Fruit fly (Drosophila melanogaster) whole organism, embryonic: ENCODE results near the gene CG3091.
A peak's percentile ranks its signal among the peaks of the same experiment; 100 is the strongest.

Experiments
- CG10654 ChIP-seq: fragments of 200-800 bp; sonication (Bioruptor generic); optimal IDR thresholded peaks from 2 replicates; lab custom pipeline; 2016; ENCODE audit warnings: missing biosample characterization, missing genetic modification characterization
- CG11247 ChIP-seq: fragments of 200-800 bp; sonication (Bioruptor generic); IDR thresholded peaks from 2 replicates; pipeline ENCODE4 v1.3.6; 2022; ENCODE audit warnings: missing biosample characterization, missing genetic modification characterization
- CG12104 ChIP-seq: fragments of 200-800 bp; sonication (Bioruptor generic); optimal IDR thresholded peaks from 3 replicates; lab custom pipeline; 2016; ENCODE audit warnings: missing biosample characterization, missing genetic modification characterization
- CG12391 ChIP-seq: fragments of 200-800 bp; sonication (Bioruptor generic); optimal IDR thresholded peaks from 3 replicates; lab custom pipeline; 2018; ENCODE audit warnings: missing biosample characterization, mild to moderate bottlenecking, missing genetic modification characterization, moderate library complexity
- CG13894 ChIP-seq: fragments of 200-800 bp; sonication (Bioruptor generic); optimal IDR thresholded peaks from 3 replicates; lab custom pipeline; 2018; ENCODE audit warnings: missing biosample characterization, mild to moderate bottlenecking, missing genetic modification characterization, moderate library complexity
- CG15073 ChIP-seq: fragments of 200-800 bp; sonication (Bioruptor generic); optimal IDR thresholded peaks from 2 replicates; lab custom pipeline; 2016; ENCODE audit warnings: missing biosample characterization, missing genetic modification characterization
- CG2712 ChIP-seq: fragments of 200-800 bp; optimal IDR thresholded peaks from 3 replicates; lab custom pipeline; 2019; ENCODE audit warnings: missing biosample characterization, mild to moderate bottlenecking, missing genetic modification characterization, moderate library complexity
- CG30020 ChIP-seq: fragments of 200-800 bp; optimal IDR thresholded peaks from 2 replicates; lab custom pipeline; 2019; ENCODE audit warnings: missing biosample characterization, mild to moderate bottlenecking, missing genetic modification characterization, moderate library complexity
- CG30403 ChIP-seq: fragments of 200-800 bp; sonication (Bioruptor generic); optimal IDR thresholded peaks from 3 replicates; lab custom pipeline; 2016; ENCODE audit warnings: missing biosample characterization, missing genetic modification characterization
- CG3281 ChIP-seq: fragments of 200-800 bp; sonication (Bioruptor generic); optimal IDR thresholded peaks from 3 replicates; lab custom pipeline; 2017; ENCODE audit warnings: missing biosample characterization, mild to moderate bottlenecking, missing genetic modification characterization
- CG33213 ChIP-seq: fragments of 200-800 bp; sonication (Bioruptor generic); optimal IDR thresholded peaks from 3 replicates; lab custom pipeline; 2016; ENCODE audit warnings: missing biosample characterization, missing genetic modification characterization
- CG4360 ChIP-seq: fragments of 200-800 bp; sonication (Bioruptor generic); IDR thresholded peaks from 2 replicates; pipeline ENCODE4 v1.3.6; 2022; ENCODE audit warnings: missing biosample characterization, missing genetic modification characterization
- CG5245 ChIP-seq: fragments of 200-800 bp; sonication (Bioruptor generic); optimal IDR thresholded peaks from 3 replicates; lab custom pipeline; 2016; ENCODE audit warnings: missing biosample characterization, missing genetic modification characterization
- CG6175 ChIP-seq: fragments of 200-800 bp; sonication (Bioruptor generic); IDR thresholded peaks from 3 replicates; pipeline ENCODE4 v1.3.6; 2022; ENCODE audit warnings: missing biosample characterization, missing genetic modification characterization
- CG6813 ChIP-seq: fragments of 200-800 bp; sonication (Bioruptor generic); optimal IDR thresholded peaks from 2 replicates; lab custom pipeline; 2017; ENCODE audit warnings: missing biosample characterization, missing genetic modification characterization, mild to moderate bottlenecking, moderate library complexity, missing genetic modification reagents
- CG8290 ChIP-seq, 3 experiments: fragments of 200-800 bp; sonication (Bioruptor generic); optimal IDR thresholded peaks; 2 replicates each; lab custom pipeline; 2016 to 2019; ENCODE audit warnings: missing biosample characterization in 3 of 3, missing genetic modification characterization in 3 of 3, mild to moderate bottlenecking in 2 of 3, moderate library complexity in 1 of 3
- CG8478 ChIP-seq: fragments of >200 bp; optimal IDR thresholded peaks from 2 replicates; lab custom pipeline; 2018
- CG8944 ChIP-seq: fragments of 200-800 bp; sonication (Bioruptor generic); optimal IDR thresholded peaks from 3 replicates; lab custom pipeline; 2016; ENCODE audit warnings: missing biosample characterization, missing genetic modification characterization
- CG9437 ChIP-seq: fragments of 200-800 bp; sonication (Bioruptor generic); optimal IDR thresholded peaks from 2 replicates; lab custom pipeline; 2018; ENCODE audit warnings: missing biosample characterization, mild to moderate bottlenecking, missing genetic modification characterization
- Doc3 ChIP-seq: fragments of 200-800 bp; sonication (Bioruptor generic); IDR thresholded peaks from 3 replicates; pipeline ENCODE4 v1.3.6; 2022; ENCODE audit warnings: missing biosample characterization, missing genetic modification characterization; ENCODE audit not compliant: partially characterized antibody
- Dp ChIP-seq: fragments of 200-800 bp; sonication (Bioruptor generic); optimal IDR thresholded peaks from 2 replicates; lab custom pipeline; 2018; ENCODE audit warnings: missing biosample characterization, mild to moderate bottlenecking, missing genetic modification characterization, moderate library complexity
- Gug ChIP-seq: fragments of 200-800 bp; sonication (Bioruptor generic); IDR thresholded peaks from 4 replicates; pipeline ENCODE4 v1.3.6; 2022; ENCODE audit warnings: missing biosample characterization, missing genetic modification characterization
- HmgZ ChIP-seq: fragments of 200-800 bp; sonication (Bioruptor generic); optimal IDR thresholded peaks from 2 replicates; lab custom pipeline; 2018; ENCODE audit warnings: missing biosample characterization, mild to moderate bottlenecking, missing genetic modification characterization
- Hr3 ChIP-seq: fragments of 200-800 bp; sonication (Bioruptor generic); optimal IDR thresholded peaks from 3 replicates; lab custom pipeline; 2016; ENCODE audit warnings: missing biosample characterization, missing genetic modification characterization
- Hsf ChIP-seq: fragments of 200-800 bp; sonication (Bioruptor generic); optimal IDR thresholded peaks from 3 replicates; lab custom pipeline; 2016; ENCODE audit warnings: missing biosample characterization, missing genetic modification characterization
- Mad ChIP-seq: fragments of 200-800 bp; sonication (Bioruptor generic); optimal IDR thresholded peaks from 2 replicates; lab custom pipeline; 2016; ENCODE audit warnings: missing biosample characterization, missing genetic modification characterization
- Nf-YA ChIP-seq: fragments of 200-800 bp; sonication (Bioruptor generic); IDR thresholded peaks from 2 replicates; pipeline ENCODE4 v1.3.6; 2022; ENCODE audit warnings: missing biosample characterization, missing genetic modification characterization
- Pdp1 ChIP-seq, 2 experiments: fragments of 200-800 bp; sonication (Bioruptor generic); optimal IDR thresholded peaks; 3 replicates each; lab custom pipeline; 2016; ENCODE audit warnings: missing biosample characterization in 2 of 2, missing genetic modification characterization in 2 of 2, mild to moderate bottlenecking in 1 of 2, moderate library complexity in 1 of 2
- Usf ChIP-seq: fragments of 200-800 bp; sonication (Bioruptor generic); optimal IDR thresholded peaks from 2 replicates; lab custom pipeline; 2017; ENCODE audit warnings: missing genotype, missing biosample characterization, missing genetic modification characterization
- ac ChIP-seq: fragments of 200-800 bp; sonication (Bioruptor generic); optimal IDR thresholded peaks from 3 replicates; lab custom pipeline; 2017; ENCODE audit warnings: missing biosample characterization, mild to moderate bottlenecking, missing genetic modification characterization
- al ChIP-seq: fragments of 200-800 bp; sonication (Bioruptor generic); IDR thresholded peaks from 2 replicates; pipeline ENCODE4 v1.3.6; 2022; ENCODE audit warnings: missing biosample characterization, missing genetic modification characterization
- ap ChIP-seq: fragments of 200-800 bp; sonication (Bioruptor generic); IDR thresholded peaks from 2 replicates; pipeline ENCODE4 v1.3.6; 2022; ENCODE audit warnings: missing biosample characterization, missing genetic modification characterization
- ase ChIP-seq: fragments of 200-800 bp; sonication (Bioruptor generic); IDR thresholded peaks from 3 replicates; pipeline ENCODE4 v1.3.6; 2022; ENCODE audit warnings: missing biosample characterization, missing genetic modification characterization
- ato ChIP-seq: fragments of 200-800 bp; sonication (Bioruptor generic); IDR thresholded peaks from 2 replicates; pipeline ENCODE4 v1.3.6; 2022; ENCODE audit warnings: missing biosample characterization, missing genetic modification characterization; ENCODE audit not compliant: partially characterized antibody
- az2 ChIP-seq: fragments of 200-800 bp; sonication (Bioruptor generic); optimal IDR thresholded peaks from 3 replicates; lab custom pipeline; 2016; ENCODE audit warnings: missing biosample characterization, missing genetic modification characterization
- cas ChIP-seq: fragments of 200-800 bp; sonication (Bioruptor generic); IDR thresholded peaks from 2 replicates; pipeline ENCODE4 v1.3.6; 2022; ENCODE audit warnings: missing biosample characterization, missing genetic modification characterization
- caup ChIP-seq: fragments of 200-800 bp; sonication (Bioruptor generic); optimal IDR thresholded peaks from 3 replicates; lab custom pipeline; 2017; ENCODE audit warnings: missing biosample characterization, mild to moderate bottlenecking, missing genetic modification characterization, moderate library complexity; ENCODE audit not compliant: severe bottlenecking
- crp ChIP-seq, 2 experiments: fragments of 200-800 bp; sonication (Bioruptor generic); optimal IDR thresholded peaks; 2 replicates in 1 of 2; 3 replicates in 1 of 2; lab custom pipeline; 2017; ENCODE audit warnings: missing biosample characterization in 2 of 2, missing genetic modification characterization in 2 of 2, mild to moderate bottlenecking in 1 of 2, moderate library complexity in 1 of 2
- fd3F ChIP-seq: fragments of 200-800 bp; sonication (Bioruptor generic); optimal IDR thresholded peaks from 2 replicates; lab custom pipeline; 2018; ENCODE audit warnings: missing biosample characterization, mild to moderate bottlenecking, missing genetic modification characterization, moderate library complexity
- fu2 ChIP-seq: fragments of 200-800 bp; sonication (Bioruptor generic); optimal IDR thresholded peaks from 2 replicates; lab custom pipeline; 2016; ENCODE audit warnings: missing biosample characterization, missing genetic modification characterization
- knrl ChIP-seq: fragments of 200-800 bp; sonication (Bioruptor generic); IDR thresholded peaks from 3 replicates; pipeline ENCODE4 v1.3.6; 2022; ENCODE audit warnings: missing biosample characterization, missing genetic modification characterization; ENCODE audit not compliant: partially characterized antibody
- odd ChIP-seq: fragments of 200-800 bp; sonication (Bioruptor generic); optimal IDR thresholded peaks from 2 replicates; lab custom pipeline; 2017; ENCODE audit warnings: missing biosample characterization, mild to moderate bottlenecking, missing genetic modification characterization
- otp ChIP-seq: fragments of 200-800 bp; sonication (Bioruptor generic); IDR thresholded peaks from 3 replicates; pipeline ENCODE4, ENCODE4 v1.3.6; 2022; ENCODE audit warnings: missing biosample characterization, missing genetic modification characterization
- p53 ChIP-seq: fragments of 200-800 bp; sonication (Bioruptor generic); optimal IDR thresholded peaks from 2 replicates; lab custom pipeline; 2016; ENCODE audit warnings: missing biosample characterization, missing genetic modification characterization
- pho ChIP-seq: fragments of 200-800 bp; sonication (Bioruptor generic); optimal IDR thresholded peaks from 2 replicates; lab custom pipeline; 2016; ENCODE audit warnings: missing biosample characterization, missing genetic modification characterization
- sc ChIP-seq, 3 experiments: fragments of >200 bp in 2 of 3; fragments of 200-800 bp in 1 of 3; sonication (Bioruptor generic) in 1 of 3; optimal IDR thresholded peaks; 2 replicates in 2 of 3; 3 replicates in 1 of 3; lab custom pipeline; 2017; ENCODE audit warnings: mild to moderate bottlenecking in 1 of 3, missing biosample characterization in 1 of 3, missing genetic modification characterization in 1 of 3, missing genetic modification reagents in 1 of 3
- schlank ChIP-seq: fragments of 200-800 bp; sonication (Bioruptor generic); optimal IDR thresholded peaks from 2 replicates; lab custom pipeline; 2018; ENCODE audit warnings: missing biosample characterization, mild to moderate bottlenecking, missing genetic modification characterization
- sob ChIP-seq: fragments of 200-800 bp; sonication (Bioruptor generic); IDR thresholded peaks from 2 replicates; pipeline ENCODE4 v1.3.6; 2022; ENCODE audit warnings: missing biosample characterization, missing genetic modification characterization
- yki ChIP-seq: fragments of >200 bp; optimal IDR thresholded peaks from 3 replicates; lab custom pipeline; 2018

Gene CG3091

DNA sequence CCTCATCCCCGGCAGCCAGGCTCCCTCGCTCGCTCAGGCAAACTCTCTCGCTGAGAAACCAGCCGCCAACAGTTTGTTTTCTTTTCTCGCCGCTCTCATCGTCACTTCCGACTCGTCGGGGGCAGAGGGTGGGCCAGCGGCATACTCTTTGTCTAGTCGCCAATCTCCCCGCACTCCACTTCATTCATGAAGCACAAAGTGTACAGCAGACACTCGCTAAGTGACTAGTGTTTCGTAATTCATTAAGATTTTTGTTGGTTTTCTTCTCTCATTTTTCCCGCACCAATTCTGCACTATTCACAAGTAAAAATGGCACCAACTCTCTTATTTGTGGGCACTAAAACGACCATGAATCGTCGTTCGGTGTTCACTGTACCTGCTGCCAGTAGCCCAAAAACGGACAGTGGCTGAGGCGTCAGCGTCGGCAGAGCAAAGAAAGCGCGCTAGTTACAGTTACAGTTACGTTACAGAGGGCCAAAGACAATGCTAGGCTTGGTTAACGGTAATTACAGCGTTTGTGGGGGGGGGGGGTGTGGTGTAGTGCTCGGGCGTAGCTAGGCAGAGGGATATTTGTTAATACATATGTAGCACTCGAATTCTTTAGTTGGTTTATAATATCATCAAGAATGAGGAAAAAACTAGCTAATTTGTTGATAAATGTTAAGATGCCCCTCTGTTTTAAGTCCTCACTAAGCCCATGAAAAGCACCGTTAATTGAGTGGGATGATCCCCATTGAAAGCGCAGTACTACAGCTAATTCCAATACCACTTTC lies 43.6 kb upstream of the CG3091 start (continued):
- TF ChIP-seq CG10654 (GFP tag; lab: Kevin White, UChicago) (peak; percentile 99), HmgZ (peak; percentile 99), CG13894 (peak; percentile 95), CG15073 (GFP tag; lab: Kevin White, UChicago) (peak; percentile 84), knrl (no peak), CG3281 (GFP tag; lab: Kevin White, UChicago) (peak; percentile 96), Nf-YA (GFP tag; lab: Robert Waterston, UW) (peak; percentile 98), CG5245 (GFP tag; lab: Kevin White, UChicago) (peak; percentile 99), p53 (GFP tag; lab: Kevin White, UChicago) (peak; percentile 98), ase (GFP tag; lab: Robert Waterston, UW) (peak; percentile 98), CG30020 (tag; lab: Kevin White, UChicago) (peak; percentile 76), Usf (GFP tag; lab: Kevin White, UChicago) (peak; percentile 95), al (GFP tag; lab: Robert Waterston, UW) (peak; percentile 92), odd (peak; percentile 98), otp (GFP tag; lab: Robert Waterston, UW) (peak; percentile 99), CG30403 (GFP tag; lab: Kevin White, UChicago) (peak; percentile 99), ac (peak; percentile 91), CG9437 (GFP tag; lab: Kevin White, UChicago) (peak; percentile 91), CG6813 (peak; percentile 98), cas (GFP tag; lab: Robert Waterston, UW) (peak; percentile 90), sob (peak; percentile 98), CG8944 (GFP tag; lab: Kevin White, UChicago) (peak; percentile 99), CG11247 (GFP tag; lab: Robert Waterston, UW) (peak; percentile 98), CG2712 (peak; percentile 98), schlank (tag; lab: Kevin White, UChicago) (peak; percentile 97), CG33213 (GFP tag; lab: Kevin White, UChicago) (peak; percentile 99), fd3F (GFP tag; lab: Kevin White, UChicago) (peak; percentile 96), CG12391 (tag; lab: Kevin White, UChicago) (peak; percentile 98), CG12104 (GFP tag; lab: Kevin White, UChicago) (peak; percentile 96), CG8478 (lab: Kevin White, UChicago) (no peak), CG4360 (GFP tag; lab: Robert Waterston, UW) (peak; percentile 79), yki (lab: Kevin White, UChicago) (no peak), sc (optimal IDR thresholded peaks at IDR 0.05; lab: Kevin White, UChicago) (no peak), sc (GFP tag; optimal IDR thresholded peaks at IDR 0.05; lab: Kevin White, UChicago) (peak; percentile 98), Dp (GFP tag; lab: Kevin White, UChicago) (peak; percentile 37), Hsf (GFP tag; lab: Kevin White, UChicago) (peak; percentile 99), Gug (peak; percentile 99), Pdp1 (GFP tag; optimal IDR thresholded peaks at IDR 0.05; lab: Kevin White, UChicago) (peak; percentile 99), Mad (GFP tag; lab: Kevin White, UChicago) (peak; percentile 98), az2 (GFP tag; lab: Kevin White, UChicago) (peak; percentile 99), CG6175 (GFP tag; lab: Robert Waterston, UW) (peak; percentile 95), pho (GFP tag; lab: Kevin White, UChicago) (peak; percentile 97), caup (GFP tag; lab: Kevin White, UChicago) (peak; percentile 97), ato (GFP tag; lab: Robert Waterston, UW) (no peak), Hr3 (GFP tag; lab: Kevin White, UChicago) (peak; percentile 99), ap (peak; percentile 98), crp (GFP tag; optimal IDR thresholded peaks at IDR 0.05; lab: Kevin White, UChicago) (peak in 1 of 2 experiments; percentile 72), fu2 (GFP tag; lab: Kevin White, UChicago) (peak; percentile 98), Doc3 (GFP tag; lab: Robert Waterston, UW) (no peak), CG8290 (GFP tag; optimal IDR thresholded peaks at IDR 0.05; lab: Kevin White, UChicago) (peak; percentile 97), CG8290 (tag; optimal IDR thresholded peaks at IDR 0.05; lab: Kevin White, UChicago) (peak; percentile 90 to 100)
